Worm (Caenorhabditis elegans): ENCODE results near the gene W08F4.12.

DNA sequence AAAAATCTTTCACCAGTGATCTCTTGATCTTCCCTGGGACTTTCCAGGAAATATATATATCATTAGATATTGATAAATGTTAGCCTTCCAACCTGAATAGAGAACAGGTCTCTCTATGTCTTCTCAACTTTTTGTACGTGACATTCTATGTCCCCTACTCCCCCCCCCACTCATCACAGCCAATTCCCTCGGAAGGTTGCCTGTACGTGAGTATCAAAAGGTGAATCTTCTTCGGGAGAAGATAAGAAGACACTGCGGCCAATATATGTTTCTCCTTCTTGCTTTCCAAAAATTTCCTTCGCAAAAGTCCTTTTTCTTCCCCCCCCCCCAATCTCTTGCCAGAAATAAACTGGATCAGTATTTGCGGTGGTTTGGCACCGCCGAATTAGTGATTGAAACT, 41.8 kb downstream of the W08F4.12 start:
- no peak for TF ChIP-seq egl-27 (tag; optimal IDR thresholded peaks at IDR 0.05)
- TF ChIP-seq rnt-1 (tag; optimal IDR thresholded peaks at IDR 0.05), result no peak
- no peak for TF ChIP-seq nhr-237 (tag; optimal IDR thresholded peaks at IDR 0.05)
